Fruit fly (Drosophila melanogaster) whole organism: Measurements from ENCODE around the gene Leash.

Experiments used
- CG8478 ChIP-seq: fragments of >200 bp; optimal IDR thresholded peaks from 2 replicates; lab custom pipeline; 2018; ENCODE audit warnings: inconsistent platforms
- Dll ChIP-seq: fragments of >200 bp; optimal IDR thresholded peaks from 2 replicates; lab custom pipeline; 2017
- EcR ChIP-seq, 2 experiments: fragments of >200 bp; optimal IDR thresholded peaks; 2 replicates each; lab custom pipeline; 2017; ENCODE audit warnings: missing biosample characterization in 2 of 2, missing genetic modification characterization in 2 of 2, missing genetic modification reagents in 2 of 2
- pan ChIP-seq: fragments of >200 bp; optimal IDR thresholded peaks from 2 replicates; lab custom pipeline; 2017
- psq ChIP-seq: fragments of >200 bp; optimal IDR thresholded peaks from 2 replicates; lab custom pipeline; 2017
- usp ChIP-seq: fragments of >200 bp; optimal IDR thresholded peaks from 2 replicates; lab custom pipeline; 2017; ENCODE audit warnings: missing biosample characterization, missing genetic modification characterization, mixed read lengths

DNA sequence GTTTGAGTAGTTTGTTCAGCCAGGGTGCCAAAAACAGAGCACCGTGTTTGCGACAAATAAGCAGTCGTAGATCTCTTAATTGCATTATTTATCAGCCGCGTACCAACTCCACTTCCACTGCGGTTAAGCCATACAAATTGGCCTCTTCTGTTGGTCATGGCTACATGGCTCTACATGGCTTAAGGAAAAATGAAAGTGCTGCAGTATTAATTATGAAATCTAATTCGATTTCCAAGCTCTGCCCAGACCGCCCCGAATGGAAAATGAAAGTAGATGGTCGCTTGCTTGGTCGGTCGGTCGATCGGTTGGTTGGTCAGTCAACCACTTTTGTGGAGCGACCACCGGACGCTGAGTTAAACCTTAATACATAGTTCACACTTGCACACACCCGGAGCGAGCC, 48.4 kb upstream of the Leash start:
- TF ChIP-seq pan (lab: Kevin White, UChicago) (no peak), usp (GFP tag; lab: Kevin White, UChicago) (no peak), Dll (lab: Kevin White, UChicago) (no peak), psq (no peak), CG8478 (lab: Kevin White, UChicago) (no peak), EcR (GFP tag; optimal IDR thresholded peaks at IDR 0.05; lab: Kevin White, UChicago) (no peak)
